Worm (Caenorhabditis elegans) whole organism, L4/young adult: ENCODE measurements around the gene ttyh-1.

ENCODE experiments used
- W03F9.2 ChIP-seq: fragments of 150-350 bp; optimal IDR thresholded peaks from 2 replicates; lab custom pipeline; 2014; ENCODE audit warnings: missing biosample characterization, missing genetic modification characterization
- dao-5 ChIP-seq: sonication (generic microtip); optimal IDR thresholded peaks from 2 replicates; lab custom pipeline; 2016; ENCODE audit warnings: missing genotype, missing genetic modification characterization, moderate library complexity, missing compliant biosample characterization
- him-1 ChIP-seq: sonication (generic microtip); optimal IDR thresholded peaks from 2 replicates; lab custom pipeline; 2016; ENCODE audit warnings: missing genotype, missing genetic modification reagents, missing genetic modification characterization, missing compliant biosample characterization

- TF ChIP-seq W03F9.2 (tag; lab: Kevin White, UChicago) (no peak), dao-5 (tag; lab: Kevin White, UChicago) (no peak), him-1 (tag; lab: Kevin White, UChicago) (no peak)
Measured at ce11 chrX:11326827-11327226, 41.7 kb upstream of the ttyh-1 start, which contains the start of gene ZK455.5.
